Worm (Caenorhabditis elegans) whole organism, young adult: ENCODE measurements around the gene F11A5.17.

Experiments used
- B0035.1 ChIP-seq: sonication (generic microtip); optimal IDR thresholded peaks from 2 replicates; lab custom pipeline; 2016; ENCODE audit warnings: missing genetic modification characterization, mild to moderate bottlenecking, missing compliant biosample characterization, missing genotype, missing genetic modification reagents
- B0336.3 ChIP-seq: fragments of 200-800 bp; sonication (Bioruptor generic); IDR thresholded peaks from 2 replicates; pipeline ENCODE4 v1.3.6; 2022; ENCODE audit warnings: missing genetic modification characterization, missing compliant biosample characterization
- F23B12.7 ChIP-seq: sonication (generic microtip); optimal IDR thresholded peaks from 2 replicates; lab custom pipeline; 2017; ENCODE audit warnings: missing genetic modification characterization, mild to moderate bottlenecking, missing compliant biosample characterization, antibody characterized with exemption, moderate library complexity; ENCODE audit not compliant: insufficient read depth
- F37B4.10 ChIP-seq: fragments of 200-800 bp; sonication (Bioruptor generic); IDR thresholded peaks from 2 replicates; pipeline ENCODE4 v1.3.6; 2022; ENCODE audit warnings: missing genetic modification characterization, missing compliant biosample characterization
- F57A8.1 ChIP-seq: fragments of 200-800 bp; sonication (Bioruptor generic); optimal IDR thresholded peaks from 2 replicates; lab custom pipeline; 2018; ENCODE audit warnings: mild to moderate bottlenecking, missing genetic modification characterization, moderate library complexity, missing compliant biosample characterization
- K11D2.4 ChIP-seq: fragments of 200-800 bp; sonication (Bioruptor generic); IDR thresholded peaks from 2 replicates; pipeline ENCODE4 v1.3.6; 2022; ENCODE audit warnings: missing genetic modification reagents, missing genetic modification characterization, missing compliant biosample characterization
- Y79H2A.3 ChIP-seq: fragments of 200-800 bp; sonication (Bioruptor generic); conservative IDR thresholded peaks from 2 replicates; pipeline ENCODE4 v1.3.6; 2022; ENCODE audit warnings: missing genetic modification reagents, missing genetic modification characterization, missing compliant biosample characterization
- akir-1 ChIP-seq: fragments of 200-800 bp; sonication (Bioruptor generic); optimal IDR thresholded peaks from 2 replicates; lab custom pipeline; 2018; ENCODE audit warnings: mild to moderate bottlenecking, missing genetic modification characterization, moderate library complexity, missing compliant biosample characterization
- atf-7 ChIP-seq: sonication (generic microtip); optimal IDR thresholded peaks from 2 replicates; lab custom pipeline; 2017; ENCODE audit warnings: mild to moderate bottlenecking, missing genetic modification characterization, missing compliant biosample characterization
- attf-5 ChIP-seq: fragments of 200-800 bp; sonication (Bioruptor generic); optimal IDR thresholded peaks from 2 replicates; lab custom pipeline; 2018; ENCODE audit warnings: mild to moderate bottlenecking, missing genetic modification characterization, missing compliant biosample characterization
- attf-6 ChIP-seq: fragments of 200-800 bp; sonication (Bioruptor generic); IDR thresholded peaks from 2 replicates; pipeline ENCODE4 v1.3.6; 2022; ENCODE audit warnings: missing genetic modification reagents, missing genetic modification characterization, missing compliant biosample characterization
- bed-1 ChIP-seq: fragments of 200-800 bp; sonication (Bioruptor generic); IDR thresholded peaks from 2 replicates; pipeline ENCODE4 v1.3.6; 2022; ENCODE audit warnings: missing genetic modification reagents, missing genetic modification characterization, missing compliant biosample characterization
- cebp-2 ChIP-seq: fragments of 200-800 bp; sonication (Bioruptor generic); IDR thresholded peaks from 2 replicates; pipeline ENCODE4 v1.3.6; 2022; ENCODE audit warnings: missing genetic modification characterization, missing compliant biosample characterization
- ceh-27 ChIP-seq: fragments of 200-800 bp; sonication (Bioruptor generic); optimal IDR thresholded peaks from 2 replicates; lab custom pipeline; 2018; ENCODE audit warnings: mild to moderate bottlenecking, missing genetic modification characterization, moderate library complexity, missing compliant biosample characterization
- chd-7 ChIP-seq: sonication (generic microtip); optimal IDR thresholded peaks from 2 replicates; lab custom pipeline; 2016; ENCODE audit warnings: mild to moderate bottlenecking, missing genetic modification characterization, moderate library complexity, missing compliant biosample characterization
- die-1 ChIP-seq: sonication (generic microtip); optimal IDR thresholded peaks from 2 replicates; lab custom pipeline; 2016; ENCODE audit warnings: missing genotype, mild to moderate bottlenecking, missing genetic modification characterization, missing compliant biosample characterization
- dox-1 ChIP-seq: fragments of 200-800 bp; sonication (Bioruptor generic); IDR thresholded peaks from 2 replicates; pipeline ENCODE4 v1.3.6; 2022; ENCODE audit warnings: missing genetic modification reagents, missing genetic modification characterization, missing compliant biosample characterization
- egl-18 ChIP-seq: fragments of 200-800 bp; sonication (Bioruptor generic); IDR thresholded peaks from 2 replicates; pipeline ENCODE4 v1.3.6; 2022; ENCODE audit warnings: missing genetic modification reagents, missing genetic modification characterization, missing compliant biosample characterization
- gei-17 ChIP-seq: fragments of 200-800 bp; sonication (Bioruptor generic); optimal IDR thresholded peaks from 2 replicates; lab custom pipeline; 2018; ENCODE audit warnings: mild to moderate bottlenecking, missing genetic modification characterization, missing compliant biosample characterization
- hrde-1 ChIP-seq: sonication (generic microtip); optimal IDR thresholded peaks from 2 replicates; lab custom pipeline; 2016; ENCODE audit warnings: missing genetic modification characterization, mild to moderate bottlenecking, missing compliant biosample characterization, moderate library complexity, missing genotype, missing genetic modification reagents, borderline replicate concordance
- lin-26 ChIP-seq: fragments of 200-800 bp; sonication (Bioruptor generic); IDR thresholded peaks from 2 replicates; pipeline ENCODE4 v1.3.6; 2022; ENCODE audit warnings: missing genetic modification reagents, missing genetic modification characterization, missing compliant biosample characterization
- lin-40 ChIP-seq: sonication (generic microtip); optimal IDR thresholded peaks from 2 replicates; lab custom pipeline; 2016; ENCODE audit warnings: missing genetic modification characterization, mild to moderate bottlenecking, missing compliant biosample characterization, missing genotype, missing genetic modification reagents
- madf-10 ChIP-seq: sonication (generic microtip); optimal IDR thresholded peaks from 2 replicates; lab custom pipeline; 2016; ENCODE audit warnings: mild to moderate bottlenecking, missing genetic modification characterization, missing compliant biosample characterization
- madf-3 ChIP-seq: fragments of 200-800 bp; sonication (Bioruptor generic); IDR thresholded peaks from 2 replicates; pipeline ENCODE4 v1.3.6; 2022; ENCODE audit warnings: missing genetic modification reagents, missing genetic modification characterization, missing compliant biosample characterization
- mcd-1 ChIP-seq: fragments of 200-800 bp; sonication (Bioruptor generic); IDR thresholded peaks from 2 replicates; pipeline ENCODE4 v1.3.6; 2022; ENCODE audit warnings: missing genetic modification reagents, missing genetic modification characterization, missing compliant biosample characterization
- nhr-80 ChIP-seq: sonication (generic microtip); optimal IDR thresholded peaks from 2 replicates; lab custom pipeline; 2016; ENCODE audit warnings: missing genetic modification characterization, missing compliant biosample characterization
- pbrm-1 ChIP-seq: fragments of 200-800 bp; sonication (Bioruptor generic); IDR thresholded peaks from 2 replicates; pipeline ENCODE4 v1.3.6; 2022; ENCODE audit warnings: missing genetic modification reagents, missing genetic modification characterization, missing compliant biosample characterization
- snpc-1.1 ChIP-seq: sonication (generic microtip); optimal IDR thresholded peaks from 2 replicates; lab custom pipeline; 2017; ENCODE audit warnings: missing genetic modification characterization, mild to moderate bottlenecking, missing compliant biosample characterization, antibody characterized with exemption, moderate library complexity, missing genotype, missing genetic modification reagents; ENCODE audit not compliant: insufficient read depth
- zim-3 ChIP-seq: sonication (generic microtip); optimal IDR thresholded peaks from 2 replicates; lab custom pipeline; 2017; ENCODE audit warnings: mild to moderate bottlenecking, missing genetic modification characterization, moderate library complexity, missing compliant biosample characterization
- ztf-26 ChIP-seq: sonication (generic microtip); optimal IDR thresholded peaks from 2 replicates; lab custom pipeline; 2017; ENCODE audit warnings: missing genetic modification characterization, missing compliant biosample characterization
- ztf-28 ChIP-seq: fragments of 200-800 bp; sonication (Bioruptor generic); IDR thresholded peaks from 2 replicates; pipeline ENCODE4 v1.3.6; 2022; ENCODE audit warnings: missing genetic modification reagents, missing genetic modification characterization, missing compliant biosample characterization
- ztf-3 ChIP-seq: fragments of 200-800 bp; sonication (Bioruptor generic); optimal IDR thresholded peaks from 2 replicates; lab custom pipeline; 2018; ENCODE audit warnings: mild to moderate bottlenecking, missing genetic modification characterization, missing compliant biosample characterization

The F11A5.17 gene

ce11 chrV:16169026-16169425 is 32.8 kb upstream of the F11A5.17 start, which contains the start of gene str-111:
Gene str-111 (minus strand): TSS chrV:16169126.
- TF ChIP-seq F37B4.10 (GFP tag; lab: Robert Waterston, UW) (no peak), ztf-28 (GFP tag; lab: Robert Waterston, UW) (no peak), lin-40 (tag; lab: Kevin White, UChicago) (no peak)
- TF ChIP-seq, all 124 proteins: peak for 0

DNA sequence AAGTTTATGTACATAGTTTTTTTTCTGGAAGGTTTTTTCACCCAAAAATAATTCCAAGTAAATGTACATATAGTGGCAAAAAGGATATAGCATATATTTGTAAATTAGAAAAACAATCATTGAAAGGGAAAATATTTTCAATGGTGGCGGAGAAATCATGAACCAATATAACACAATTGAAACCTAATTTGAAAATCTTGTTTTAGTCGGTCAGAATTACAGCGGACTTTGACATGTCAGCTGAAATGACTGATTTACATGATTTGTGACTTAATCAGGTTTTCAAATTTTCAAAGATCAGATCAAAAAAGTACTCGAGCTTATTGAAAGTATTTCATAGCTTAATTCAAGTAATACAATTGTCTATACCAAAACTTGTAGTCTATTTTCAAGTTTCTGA is 30.1 kb upstream of the F11A5.17 start, which contains the start of gene K05D4.9:
K05D4.9 (minus strand) TSS at position 101 of the 400 bp plus-strand sequence.
- TF ChIP-seq die-1, result no peak
- TF ChIP-seq madf-3, result no peak
- TF ChIP-seq lin-26 (GFP tag; lab: Robert Waterston, UW), result no peak
- TF ChIP-seq K11D2.4, result no peak
- TF ChIP-seq bed-1, result no peak

DNA sequence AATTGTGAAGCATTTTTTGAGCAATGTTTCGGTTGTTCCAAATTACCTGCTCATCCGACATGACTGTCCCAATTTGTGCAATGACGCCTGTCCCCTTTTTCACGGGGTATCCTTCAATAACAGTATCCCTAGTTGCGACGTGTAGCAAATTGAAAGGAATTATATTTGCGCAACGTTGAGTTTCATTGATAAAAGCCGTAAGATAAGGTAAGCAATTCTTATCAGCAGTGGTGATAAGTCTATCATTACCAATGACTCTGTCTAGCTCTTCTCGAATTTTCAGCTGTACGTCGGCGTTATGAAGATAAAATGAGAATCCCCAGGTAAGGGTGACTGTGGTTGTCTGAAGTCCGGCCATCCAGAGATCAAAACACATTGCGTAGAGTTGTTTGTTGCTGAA is 27.7 kb upstream of the F11A5.17 start:
- TF ChIP-seq akir-1, result no peak
- TF ChIP-seq snpc-1.1, result no peak
- TF ChIP-seq ztf-26 (tag; lab: Kevin White, UChicago), result no peak
- no peak for TF ChIP-seq chd-7 (tag; lab: Kevin White, UChicago)
- no peak for TF ChIP-seq ztf-3 (GFP tag; lab: Kevin White, UChicago)

ce11 chrV:16175227-16175626 is 26.6 kb upstream of the F11A5.17 start:
- peak; percentile 32 for TF ChIP-seq nhr-80 (tag; lab: Kevin White, UChicago)
- TF ChIP-seq Y79H2A.3 (GFP tag; lab: Robert Waterston, UW), result no peak

- TF ChIP-seq lin-26 (GFP tag; lab: Robert Waterston, UW) (no peak), ceh-27 (GFP tag; lab: Kevin White, UChicago) (no peak), attf-5 (no peak), atf-7 (no peak), B0035.1 (tag; lab: Kevin White, UChicago) (no peak), F23B12.7 (tag; lab: Kevin White, UChicago) (no peak), zim-3 (tag; lab: Kevin White, UChicago) (no peak), madf-10 (no peak), chd-7 (tag; lab: Kevin White, UChicago) (no peak), cebp-2 (GFP tag; lab: Robert Waterston, UW) (no peak), F57A8.1 (no peak), egl-18 (GFP tag; lab: Robert Waterston, UW) (no peak), pbrm-1 (GFP tag; lab: Robert Waterston, UW) (no peak), B0336.3 (no peak), gei-17 (GFP tag; lab: Kevin White, UChicago) (no peak)
These were observed 26.1 kb upstream of the F11A5.17 start, which contains the start of gene cyp-33D1 for ce11 chrV:16175757-16176156. Gene cyp-33D1 (minus strand): TSS chrV:16175857.

DNA sequence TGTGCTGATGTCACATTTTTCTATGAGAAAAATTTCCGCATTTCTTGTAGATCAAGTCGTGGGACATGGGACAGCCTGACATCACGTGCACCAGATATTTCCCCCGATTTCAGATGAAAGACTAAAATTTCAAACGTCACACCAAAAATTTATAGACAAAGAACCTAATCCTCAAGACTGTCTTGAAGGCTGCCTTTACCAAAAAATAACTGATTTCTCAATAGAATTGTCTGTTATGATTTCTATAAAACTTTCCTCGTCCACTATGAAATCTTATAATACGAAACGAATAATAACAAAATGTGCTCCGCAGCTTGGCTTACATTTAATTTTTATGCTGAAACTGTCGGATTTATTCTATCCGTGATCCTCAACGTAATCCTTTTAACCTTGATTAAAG is 21.5 kb upstream of the F11A5.17 start, which contains the start of gene str-106:
str-106 (plus strand) TSS at position 301 of the 400 bp plus-strand sequence.
- TF ChIP-seq hrde-1 (tag; lab: Kevin White, UChicago), result no peak
- no peak for TF ChIP-seq mcd-1 (GFP tag; lab: Robert Waterston, UW)
- no peak for TF ChIP-seq dox-1 (GFP tag; lab: Robert Waterston, UW)
- TF ChIP-seq attf-6, result no peak
